Worm (Caenorhabditis elegans) whole organism, young adult: ENCODE results near the gene pals-21.

Experiments
- B0261.1 ChIP-seq: sonication (generic microtip); optimal IDR thresholded peaks from 2 replicates; lab custom pipeline; 2016; ENCODE audit warnings: mild to moderate bottlenecking, missing genetic modification characterization, moderate library complexity, missing compliant biosample characterization
- K11D2.4 ChIP-seq: fragments of 200-800 bp; sonication (Bioruptor generic); IDR thresholded peaks from 2 replicates; pipeline ENCODE4 v1.3.6; 2022; ENCODE audit warnings: missing genetic modification reagents, missing genetic modification characterization, missing compliant biosample characterization
- K12H6.12 ChIP-seq: fragments of 200-800 bp; sonication (Bioruptor generic); optimal IDR thresholded peaks from 2 replicates; lab custom pipeline; 2018; ENCODE audit warnings: mild to moderate bottlenecking, missing genetic modification characterization, missing compliant biosample characterization
- T26A5.8 ChIP-seq: sonication (generic microtip); optimal IDR thresholded peaks from 2 replicates; lab custom pipeline; 2016; ENCODE audit warnings: missing genetic modification characterization, missing compliant biosample characterization
- atf-7 ChIP-seq: sonication (generic microtip); optimal IDR thresholded peaks from 2 replicates; lab custom pipeline; 2017; ENCODE audit warnings: mild to moderate bottlenecking, missing genetic modification characterization, missing compliant biosample characterization
- attf-3 ChIP-seq: fragments of 200-800 bp; sonication (Bioruptor generic); conservative IDR thresholded peaks from 2 replicates; pipeline ENCODE4 v1.3.6; 2022; ENCODE audit warnings: missing genetic modification reagents, missing genetic modification characterization, missing compliant biosample characterization
- cebp-1 ChIP-seq, 2 experiments: fragments of 200-800 bp in 1 of 2; sonication (Bioruptor generic) in 1 of 2; sonication (generic microtip) in 1 of 2; IDR thresholded peaks in 1 of 2; optimal IDR thresholded peaks in 1 of 2; 2 replicates each; pipeline versions ENCODE4 v1.3.6 to Lab custom; 2017 to 2022; ENCODE audit warnings: missing compliant biosample characterization in 2 of 2, missing genetic modification characterization in 2 of 2, mild to moderate bottlenecking in 1 of 2, missing genetic modification reagents in 1 of 2, moderate library complexity in 1 of 2
- cebp-2 ChIP-seq: fragments of 200-800 bp; sonication (Bioruptor generic); IDR thresholded peaks from 2 replicates; pipeline ENCODE4 v1.3.6; 2022; ENCODE audit warnings: missing genetic modification characterization, missing compliant biosample characterization
- ceh-27 ChIP-seq: fragments of 200-800 bp; sonication (Bioruptor generic); optimal IDR thresholded peaks from 2 replicates; lab custom pipeline; 2018; ENCODE audit warnings: mild to moderate bottlenecking, missing genetic modification characterization, moderate library complexity, missing compliant biosample characterization
- ceh-40 ChIP-seq: fragments of 200-800 bp; sonication (Bioruptor generic); IDR thresholded peaks from 2 replicates; pipeline ENCODE4 v1.3.6; 2022; ENCODE audit warnings: missing genetic modification characterization, missing compliant biosample characterization
- ceh-79 ChIP-seq: sonication (generic microtip); optimal IDR thresholded peaks from 2 replicates; lab custom pipeline; 2017; ENCODE audit warnings: mild to moderate bottlenecking, missing genetic modification characterization, missing compliant biosample characterization
- ceh-91 ChIP-seq: fragments of 200-800 bp; sonication (Bioruptor generic); IDR thresholded peaks from 2 replicates; pipeline ENCODE4 v1.3.6; 2022; ENCODE audit warnings: missing genetic modification reagents, missing genetic modification characterization, missing compliant biosample characterization
- dox-1 ChIP-seq: fragments of 200-800 bp; sonication (Bioruptor generic); IDR thresholded peaks from 2 replicates; pipeline ENCODE4 v1.3.6; 2022; ENCODE audit warnings: missing genetic modification reagents, missing genetic modification characterization, missing compliant biosample characterization
- efl-1 ChIP-seq: fragments of 150-350 bp; optimal IDR thresholded peaks from 2 replicates; lab custom pipeline; 2014; ENCODE audit warnings: missing biosample characterization, missing genetic modification reagents, missing genetic modification characterization
- hmg-1.2 ChIP-seq: fragments of 200-800 bp; sonication (Bioruptor generic); IDR thresholded peaks from 2 replicates; pipeline ENCODE4 v1.3.6; 2022; ENCODE audit warnings: missing genetic modification reagents, missing genetic modification characterization, missing compliant biosample characterization
- hmg-20 ChIP-seq: fragments of 200-800 bp; sonication (Bioruptor generic); IDR thresholded peaks from 2 replicates; pipeline ENCODE4 v1.3.6; 2022; ENCODE audit warnings: missing genetic modification reagents, missing genetic modification characterization, missing compliant biosample characterization
- hsf-1 ChIP-seq: fragments of 200-800 bp; sonication (Bioruptor generic); IDR thresholded peaks from 2 replicates; pipeline ENCODE4 v1.3.6; 2022; ENCODE audit warnings: missing genetic modification reagents, missing genetic modification characterization, missing compliant biosample characterization
- lin-26 ChIP-seq: fragments of 200-800 bp; sonication (Bioruptor generic); IDR thresholded peaks from 2 replicates; pipeline ENCODE4 v1.3.6; 2022; ENCODE audit warnings: missing genetic modification reagents, missing genetic modification characterization, missing compliant biosample characterization
- lin-54 ChIP-seq: fragments of 200-800 bp; sonication (Bioruptor generic); optimal IDR thresholded peaks from 2 replicates; lab custom pipeline; 2018; ENCODE audit warnings: mild to moderate bottlenecking, missing genetic modification characterization, missing compliant biosample characterization
- lir-1 ChIP-seq: fragments of 200-800 bp; sonication (Bioruptor generic); conservative IDR thresholded peaks from 2 replicates; pipeline ENCODE4 v1.3.6; 2022; ENCODE audit warnings: missing genetic modification reagents, missing genetic modification characterization, missing compliant biosample characterization
- lsl-1 ChIP-seq: fragments of 200-800 bp; sonication (Bioruptor generic); optimal IDR thresholded peaks from 2 replicates; lab custom pipeline; 2018; ENCODE audit warnings: mild to moderate bottlenecking, missing genetic modification characterization, moderate library complexity, missing compliant biosample characterization
- lsy-27 ChIP-seq: sonication (generic microtip); optimal IDR thresholded peaks from 2 replicates; lab custom pipeline; 2017; ENCODE audit warnings: missing genetic modification characterization, mild to moderate bottlenecking, missing compliant biosample characterization, antibody characterized with exemption, missing genotype, borderline replicate concordance; ENCODE audit not compliant: insufficient read depth
- madf-3 ChIP-seq: fragments of 200-800 bp; sonication (Bioruptor generic); IDR thresholded peaks from 2 replicates; pipeline ENCODE4 v1.3.6; 2022; ENCODE audit warnings: missing genetic modification reagents, missing genetic modification characterization, missing compliant biosample characterization
- madf-6 ChIP-seq: fragments of 200-800 bp; sonication (Bioruptor generic); IDR thresholded peaks from 2 replicates; pipeline ENCODE4 v1.3.6; 2022; ENCODE audit warnings: missing genetic modification reagents, missing genetic modification characterization, missing compliant biosample characterization
- mcd-1 ChIP-seq: fragments of 200-800 bp; sonication (Bioruptor generic); IDR thresholded peaks from 2 replicates; pipeline ENCODE4 v1.3.6; 2022; ENCODE audit warnings: missing genetic modification reagents, missing genetic modification characterization, missing compliant biosample characterization
- nhr-179 ChIP-seq: sonication (generic microtip); optimal IDR thresholded peaks from 2 replicates; lab custom pipeline; 2016; ENCODE audit warnings: mild to moderate bottlenecking, missing genetic modification characterization, missing compliant biosample characterization
- nhr-80 ChIP-seq: sonication (generic microtip); optimal IDR thresholded peaks from 2 replicates; lab custom pipeline; 2016; ENCODE audit warnings: missing genetic modification characterization, missing compliant biosample characterization
- sea-2 ChIP-seq: fragments of 200-800 bp; sonication (Bioruptor generic); IDR thresholded peaks from 2 replicates; pipeline ENCODE4 v1.3.6; 2022; ENCODE audit warnings: missing genetic modification characterization, missing compliant biosample characterization
- snpc-1.3 ChIP-seq: sonication (generic microtip); optimal IDR thresholded peaks from 2 replicates; lab custom pipeline; 2017; ENCODE audit warnings: missing genetic modification characterization, mild to moderate bottlenecking, missing compliant biosample characterization, antibody characterized with exemption, moderate library complexity, missing genotype, missing genetic modification reagents; ENCODE audit not compliant: insufficient read depth
- ztf-28 ChIP-seq: fragments of 200-800 bp; sonication (Bioruptor generic); IDR thresholded peaks from 2 replicates; pipeline ENCODE4 v1.3.6; 2022; ENCODE audit warnings: missing genetic modification reagents, missing genetic modification characterization, missing compliant biosample characterization

pals-21 gene

ce11 chrIII:1416571-1416970, 36.1 kb upstream of the pals-21 start:
- TF ChIP-seq nhr-179 (tag; lab: Kevin White, UChicago) (no peak), ceh-27 (GFP tag; lab: Kevin White, UChicago) (no peak), madf-3 (peak; percentile 94), cebp-1 (GFP tag; IDR thresholded peaks at IDR 0.05; lab: Robert Waterston, UW) (no peak), cebp-1 (tag; optimal IDR thresholded peaks at IDR 0.05; lab: Kevin White, UChicago) (no peak), mcd-1 (GFP tag; lab: Robert Waterston, UW) (peak; percentile 33; the same call in 1 of the 2 replicates), hmg-20 (GFP tag; lab: Robert Waterston, UW) (no peak), ztf-28 (GFP tag; lab: Robert Waterston, UW) (no peak), attf-3 (GFP tag; lab: Robert Waterston, UW) (no peak), K12H6.12 (tag; lab: Kevin White, UChicago) (no peak), madf-6 (no peak), lin-54 (GFP tag; lab: Kevin White, UChicago) (peak; percentile 19)
- TF ChIP-seq, all 124 proteins: peak for 3

- TF ChIP-seq hsf-1 (GFP tag; lab: Robert Waterston, UW) (peak; percentile 42), madf-3 (peak; percentile 85), snpc-1.3 (tag; lab: Kevin White, UChicago) (no peak), ceh-40 (no peak), hmg-1.2 (GFP tag; lab: Robert Waterston, UW) (0 out of 2 replicates have a peak, but pooled peaks have one; percentile 9), T26A5.8 (tag; lab: Kevin White, UChicago) (peak; percentile 10), nhr-80 (tag; lab: Kevin White, UChicago) (peak; percentile 53), atf-7 (tag; lab: Kevin White, UChicago) (peak; percentile 74), B0261.1 (tag; lab: Kevin White, UChicago) (no peak)
Observed at ce11 chrIII:1413890-1414613, 33.6 kb upstream of the pals-21 start, which contains the start of gene Y82E9BR.14. Gene Y82E9BR.14, minus strand, starts transcription at chrIII:1414116.

- TF ChIP-seq mcd-1 (GFP tag; lab: Robert Waterston, UW) (peak; percentile 63), ceh-91 (no peak), madf-3 (peak; percentile 97), lin-54 (GFP tag; lab: Kevin White, UChicago) (peak; percentile 27), snpc-1.3 (tag; lab: Kevin White, UChicago) (peak; percentile 9), lsl-1 (GFP tag; lab: Kevin White, UChicago) (peak; percentile 41), dox-1 (GFP tag; lab: Robert Waterston, UW) (0 out of 2 replicates have a peak, but pooled peaks have one; percentile 10), madf-6 (peak; percentile 9; the same call in 1 of the 2 replicates), sea-2 (no peak), efl-1 (GFP tag; lab: Kevin White, UChicago) (peak; percentile 23)
Observed at ce11 chrIII:1413125-1413837, 32.8 kb upstream of the pals-21 start.

ce11 chrIII:1409139-1409538, 28.7 kb upstream of the pals-21 start, which contains the start of gene Y82E9BR.22:
Gene Y82E9BR.22, minus strand, starts transcription at chrIII:1409239.
- TF ChIP-seq madf-3 (0 out of 2 replicates have a peak, but pooled peaks have one; percentile 51), lsy-27 (tag; lab: Kevin White, UChicago) (no peak)

- TF ChIP-seq nhr-179 (tag; lab: Kevin White, UChicago), result no peak
- TF ChIP-seq K11D2.4 (GFP tag; lab: Robert Waterston, UW), result no peak
- TF ChIP-seq ceh-79 (tag; lab: Kevin White, UChicago), result no peak
- no peak for TF ChIP-seq dox-1 (GFP tag; lab: Robert Waterston, UW)
- no peak for TF ChIP-seq cebp-2 (GFP tag; lab: Robert Waterston, UW)
- TF ChIP-seq lin-26 (GFP tag; lab: Robert Waterston, UW), result no peak
- TF ChIP-seq lir-1 (GFP tag; lab: Robert Waterston, UW), result no peak
Observed at ce11 chrIII:1403108-1403507, 22.7 kb upstream of the pals-21 start, which contains the start of gene pals-18. Gene pals-18, plus strand, starts transcription at chrIII:1403408.
